Worm (Caenorhabditis elegans) whole organism, L4/young adult: ENCODE measurements around the gene cku-80.

Experiments used
- dao-5 ChIP-seq: sonication (generic microtip); optimal IDR thresholded peaks from 2 replicates; lab custom pipeline; 2016; ENCODE audit warnings: missing genotype, missing genetic modification characterization, moderate library complexity, missing compliant biosample characterization
- him-1 ChIP-seq: sonication (generic microtip); optimal IDR thresholded peaks from 2 replicates; lab custom pipeline; 2016; ENCODE audit warnings: missing genotype, missing genetic modification reagents, missing genetic modification characterization, missing compliant biosample characterization

DNA sequence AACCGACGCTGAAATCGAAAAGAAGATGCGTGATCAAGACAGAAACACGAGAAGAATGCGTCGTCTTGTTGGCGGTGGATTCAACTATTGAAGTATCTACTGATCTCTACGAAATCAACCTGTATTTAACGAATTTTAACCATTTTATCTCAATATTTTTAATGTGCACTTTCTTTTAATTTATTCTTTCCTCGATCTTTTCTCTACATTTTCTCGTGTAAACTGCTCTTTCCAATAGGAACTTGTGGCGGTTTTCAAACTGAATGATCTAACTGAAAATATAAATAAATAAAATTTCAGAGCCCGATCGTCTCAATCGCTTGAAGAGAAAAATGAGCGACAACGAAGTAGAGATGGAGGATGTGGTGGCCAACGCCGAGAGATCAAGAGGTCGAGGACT lies 13.7 kb upstream of the cku-80 start, which contains the start of gene rnp-4:
- TF ChIP-seq him-1 (tag; lab: Kevin White, UChicago): no peak
- no peak for TF ChIP-seq dao-5 (tag; lab: Kevin White, UChicago)
